Fruit fly (Drosophila melanogaster): Measurements from ENCODE around the gene sn.

sn gene

DNA sequence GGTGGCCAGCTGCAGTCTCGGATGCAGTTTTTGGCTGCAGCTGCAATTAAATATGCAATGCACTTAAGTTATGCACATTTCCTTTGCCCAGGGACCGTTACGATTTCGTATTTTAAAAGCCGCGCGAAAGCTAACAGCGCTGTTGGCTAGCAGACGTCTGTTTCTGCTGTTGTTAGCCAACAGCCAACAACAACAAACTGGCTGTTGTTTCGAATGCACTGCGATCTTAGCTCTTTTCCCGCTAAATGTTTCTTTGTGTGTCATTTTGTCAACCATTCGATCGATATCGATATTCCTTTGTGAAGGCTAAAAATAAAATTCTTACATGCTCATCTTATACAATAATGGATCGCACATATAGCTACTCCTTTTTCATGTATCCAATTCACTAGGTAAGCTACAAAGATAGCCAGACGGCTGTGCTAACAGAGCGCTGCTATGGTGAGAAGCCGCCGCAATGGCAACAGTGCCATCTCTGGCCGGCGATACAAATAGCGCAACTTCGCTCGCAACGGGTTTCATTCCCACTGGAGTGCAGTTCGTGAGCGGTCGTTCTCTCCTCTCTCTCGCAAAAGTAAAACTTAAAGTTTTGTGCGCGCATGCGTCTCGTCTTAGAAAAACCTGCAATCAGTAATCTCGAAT, 5.5 kb downstream of the sn start (continued):
- TF ChIP-seq Sin3A (optimal IDR thresholded peaks at IDR 0.05), result peak; percentile 70
- peak; percentile 89 for TF ChIP-seq hkb (optimal IDR thresholded peaks at IDR 0.05)
- TF ChIP-seq hkb (GFP tag; IDR thresholded peaks at IDR 0.05), result no peak
- TF ChIP-seq Aef1 (GFP tag; IDR thresholded peaks at IDR 0.05), result no peak; the same call in 2 of the 3 replicates
- no peak for TF ChIP-seq Taf1 (GFP tag; IDR thresholded peaks at IDR 0.05)
- no peak for TF ChIP-seq CG9876 (GFP tag; optimal IDR thresholded peaks at IDR 0.05)
- TF ChIP-seq bcd (GFP tag; optimal IDR thresholded peaks at IDR 0.05), result no peak
- peak; percentile 52; the same call in 1 of the 2 replicates for TF ChIP-seq chm (GFP tag; IDR thresholded peaks at IDR 0.05)
- no peak for TF ChIP-seq CG14667 (GFP tag; IDR thresholded peaks at IDR 0.05)
- TF ChIP-seq CG30403 (GFP tag; optimal IDR thresholded peaks at IDR 0.05), result peak; percentile 21
- no peak for TF ChIP-seq CG18262 (tag; optimal IDR thresholded peaks at IDR 0.05)

DNA sequence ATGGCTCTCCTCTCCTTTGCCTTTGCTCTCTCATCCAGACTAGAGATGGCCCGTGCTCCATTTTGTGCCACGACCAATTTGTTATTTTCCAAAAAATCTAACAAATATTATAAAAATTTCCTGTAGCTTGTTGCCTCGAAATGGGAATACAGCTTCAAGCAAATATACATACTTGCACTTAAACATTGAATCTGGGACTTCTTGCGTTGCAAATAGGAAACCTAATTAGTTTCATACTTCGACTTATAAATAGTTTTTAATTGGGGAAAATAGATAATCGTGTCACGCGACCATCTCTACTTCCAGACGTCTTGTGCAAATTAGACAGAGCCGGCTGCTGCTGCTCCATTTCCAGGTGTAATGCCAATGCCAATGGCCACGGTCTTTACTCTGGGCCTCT, 6.6 kb downstream of the sn start:
- TF ChIP-seq unpg (GFP tag; optimal IDR thresholded peaks at IDR 0.05), result peak; percentile 61
- peak; percentile 0 for TF ChIP-seq sqz (GFP tag; optimal IDR thresholded peaks at IDR 0.05)
- TF ChIP-seq CG34376 (GFP tag; optimal IDR thresholded peaks at IDR 0.05), result peak; percentile 39
- peak; percentile 25 for TF ChIP-seq shn (GFP tag; optimal IDR thresholded peaks at IDR 0.05)
- TF ChIP-seq CG7372 (GFP tag; IDR thresholded peaks at IDR 0.05), result 0 out of 2 replicates have a peak, but pooled peaks have one; percentile 9
- no peak for TF ChIP-seq sens-2 (GFP tag; IDR thresholded peaks at IDR 0.05)
- TF ChIP-seq CG11247 (GFP tag; IDR thresholded peaks at IDR 0.05), result no peak
- peak; percentile 29; the same call in 1 of the 2 replicates for TF ChIP-seq ranshi (GFP tag; IDR thresholded peaks at IDR 0.05)
- peak; percentile 62 for TF ChIP-seq CG15696 (tag; optimal IDR thresholded peaks at IDR 0.05)
- TF ChIP-seq fd3F (GFP tag; optimal IDR thresholded peaks at IDR 0.05), result peak; percentile 9
- peak; percentile 39 for TF ChIP-seq CG1603 (tag; optimal IDR thresholded peaks at IDR 0.05)
- TF ChIP-seq pum (GFP tag; optimal IDR thresholded peaks at IDR 0.05), result peak; percentile 17
- no peak for TF ChIP-seq CG1832 (GFP tag; optimal IDR thresholded peaks at IDR 0.05)
- peak; percentile 65 for TF ChIP-seq CG2120 (GFP tag; optimal IDR thresholded peaks at IDR 0.05)
- TF ChIP-seq fd96Cb (tag; optimal IDR thresholded peaks at IDR 0.05), result peak; percentile 47
- no peak for TF ChIP-seq CG9609 (GFP tag; optimal IDR thresholded peaks at IDR 0.05)
- peak; percentile 48 for TF ChIP-seq Blimp-1 (GFP tag; optimal IDR thresholded peaks at IDR 0.05)
- TF ChIP-seq gem (tag; optimal IDR thresholded peaks at IDR 0.05), result peak; percentile 73
- peak; percentile 62 for TF ChIP-seq Meics (GFP tag; optimal IDR thresholded peaks at IDR 0.05)
- 0 out of 3 replicates have a peak, but pooled peaks have one; percentile 29 for TF ChIP-seq CG34422 (GFP tag; IDR thresholded peaks at IDR 0.05)
- no peak for TF ChIP-seq Tbp (GFP tag; optimal IDR thresholded peaks at IDR 0.05)
- TF ChIP-seq CoRest (tag; optimal IDR thresholded peaks at IDR 0.05), result peak; percentile 56
- TF ChIP-seq CG10654 (GFP tag; optimal IDR thresholded peaks at IDR 0.05), result no peak
- no peak for TF ChIP-seq CG2202 (tag; optimal IDR thresholded peaks at IDR 0.05)
- TF ChIP-seq CG14014 (GFP tag; IDR thresholded peaks at IDR 0.05), result 0 out of 2 replicates have a peak, but pooled peaks have one; percentile 25
- no peak for TF ChIP-seq CTCF (GFP tag; optimal IDR thresholded peaks at IDR 0.05)
- peak; percentile 26 for TF ChIP-seq gcm (GFP tag; optimal IDR thresholded peaks at IDR 0.05)
- peak; percentile 29 for TF ChIP-seq CG15514 (GFP tag; optimal IDR thresholded peaks at IDR 0.05)
- TF ChIP-seq Hr78 (GFP tag; optimal IDR thresholded peaks at IDR 0.05), result no peak
- TF ChIP-seq HLH4C (GFP tag; IDR thresholded peaks at IDR 0.05; ENCODE audit: partially characterized antibody), result peak; percentile 36; the same call in 1 of the 3 replicates
- TF ChIP-seq eve (GFP tag; optimal IDR thresholded peaks at IDR 0.05), result peak in 1 of 2 experiments; percentile 53
- peak; percentile 73 for TF ChIP-seq nom (GFP tag; optimal IDR thresholded peaks at IDR 0.05)
- TF ChIP-seq lov (optimal IDR thresholded peaks at IDR 0.05), result no peak
- no peak for TF ChIP-seq lov (GFP tag; IDR thresholded peaks at IDR 0.05)
- peak; percentile 60 for TF ChIP-seq Oli (tag; optimal IDR thresholded peaks at IDR 0.05)
- peak; percentile 11 for TF ChIP-seq D19B (GFP tag; optimal IDR thresholded peaks at IDR 0.05)
- TF ChIP-seq CG7786 (GFP tag; optimal IDR thresholded peaks at IDR 0.05), result peak; percentile 7
- peak; percentile 52 for TF ChIP-seq pho (GFP tag; optimal IDR thresholded peaks at IDR 0.05)
- peak; percentile 45; the same call in 2 of the 3 replicates for TF ChIP-seq knrl (GFP tag; IDR thresholded peaks at IDR 0.05; ENCODE audit: partially characterized antibody)

Data from whole organism, embryonic.